Worm (Caenorhabditis elegans): ENCODE data around the gene ZK418.7.

DNA sequence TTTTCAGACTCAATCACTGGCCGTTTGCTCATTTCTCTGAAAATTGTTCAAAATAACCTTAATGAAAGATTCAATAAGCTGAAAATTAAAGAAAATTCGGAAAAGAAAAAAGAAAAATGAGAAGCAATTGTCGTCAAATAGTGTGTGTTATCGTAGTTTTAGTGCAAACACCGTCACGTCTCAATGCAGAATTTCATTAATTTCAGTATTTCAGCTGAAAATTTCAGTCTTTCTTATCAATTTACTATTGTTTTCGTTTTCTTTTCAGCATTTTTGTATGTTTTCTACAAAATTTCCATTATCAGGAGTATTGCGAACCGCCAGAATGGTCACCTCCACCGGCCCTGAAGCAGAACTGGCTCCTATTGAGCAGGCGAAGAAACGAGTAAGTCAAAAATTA, 42.3 kb upstream of the ZK418.7 start, which contains the start of the genes B0280.9 and rpia-1:
- TF ChIP-seq flt-1 (GFP tag; IDR thresholded peaks at IDR 0.05), result no peak
- TF ChIP-seq cog-1 (tag; optimal IDR thresholded peaks at IDR 0.05), result no peak
- TF ChIP-seq tab-1 (GFP tag; IDR thresholded peaks at IDR 0.05), result no peak
- no peak for TF ChIP-seq med-1 (GFP tag; optimal IDR thresholded peaks at IDR 0.05; ENCODE audit: insufficient read depth)
- no peak for TF ChIP-seq ztf-23 (GFP tag; IDR thresholded peaks at IDR 0.05)

Data from whole organism, midembryonic.